Fruit fly (Drosophila melanogaster) whole organism, pupa: ENCODE data around the gene CG18814.

ENCODE experiments used
- CG12605 ChIP-seq: fragments of 200-800 bp; sonication (Bioruptor generic); IDR thresholded peaks from 2 replicates; pipeline ENCODE4 v1.3.6; 2022; ENCODE audit warnings: missing biosample characterization, missing genetic modification characterization
- CG4496 ChIP-seq: fragments of 200-800 bp; sonication (Bioruptor generic); IDR thresholded peaks from 3 replicates; pipeline ENCODE4 v1.3.6; 2022; ENCODE audit warnings: missing biosample characterization, missing genetic modification characterization
- CG8301 ChIP-seq: fragments of 200-800 bp; sonication (Bioruptor generic); optimal IDR thresholded peaks from 2 replicates; lab custom pipeline; 2018; ENCODE audit warnings: missing biosample characterization, mild to moderate bottlenecking, missing genetic modification characterization
- CG9948 ChIP-seq: fragments of 200-800 bp; sonication (Bioruptor generic); optimal IDR thresholded peaks from 2 replicates; lab custom pipeline; 2018; ENCODE audit warnings: missing biosample characterization, mild to moderate bottlenecking, missing genetic modification characterization, moderate library complexity
- D1 ChIP-seq: fragments of 200-800 bp; sonication (Bioruptor generic); optimal IDR thresholded peaks from 2 replicates; lab custom pipeline; 2018; ENCODE audit warnings: missing biosample characterization, mild to moderate bottlenecking, missing genetic modification characterization, moderate library complexity
- gl ChIP-seq: fragments of 200-800 bp; sonication (Bioruptor generic); optimal IDR thresholded peaks from 2 replicates; lab custom pipeline; 2018; ENCODE audit warnings: missing biosample characterization, mild to moderate bottlenecking, missing genetic modification characterization
- rn ChIP-seq: fragments of 200-800 bp; sonication (Bioruptor generic); IDR thresholded peaks from 2 replicates; pipeline ENCODE4 v1.3.6; 2022; ENCODE audit warnings: missing biosample characterization, missing genetic modification characterization

DNA sequence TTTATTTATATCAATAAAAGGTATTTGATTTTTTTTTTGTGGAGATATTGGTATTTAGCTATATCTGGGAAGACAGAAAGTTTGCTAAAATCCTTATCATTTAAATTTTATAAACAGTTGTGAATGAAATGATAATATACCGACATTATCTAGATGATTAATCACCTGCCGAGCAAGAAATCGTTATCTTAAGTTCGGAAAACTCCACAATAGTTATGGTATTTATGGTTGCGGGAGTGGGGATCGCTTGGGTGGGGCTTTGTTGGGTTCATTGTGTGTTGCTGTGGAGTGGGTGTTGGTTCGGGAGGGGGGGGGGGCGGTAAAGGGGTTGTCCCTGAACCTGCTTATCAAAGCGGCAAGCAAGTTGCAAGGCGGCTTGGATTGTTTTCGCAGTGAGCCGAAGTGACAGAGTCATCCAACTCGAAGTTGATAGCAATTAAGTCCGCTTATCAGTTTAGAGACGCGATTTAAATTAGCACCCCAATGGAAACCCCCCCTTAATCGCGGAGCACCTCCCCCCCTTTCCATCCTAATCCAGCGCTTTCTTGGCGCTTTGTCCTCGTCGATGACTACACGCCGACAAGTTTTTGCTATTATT, 22.7 kb downstream of the CG18814 start:
- no peak for TF ChIP-seq CG12605
- TF ChIP-seq CG4496: no peak
- TF ChIP-seq CG9948: no peak
- TF ChIP-seq gl (tag; lab: Kevin White, UChicago): no peak
- TF ChIP-seq CG8301: no peak
- TF ChIP-seq rn (GFP tag; lab: Robert Waterston, UW): no peak
- no peak for TF ChIP-seq D1 (tag; lab: Kevin White, UChicago)
